Fruit fly (Drosophila melanogaster) whole organism, embryonic: Measurements from ENCODE around the gene Lon.

Experiments
- Adf1 ChIP-seq: fragments of 200-800 bp; sonication (Bioruptor generic); IDR thresholded peaks from 2 replicates; pipeline ENCODE4 v1.3.6; 2022; ENCODE audit warnings: missing biosample characterization, missing genetic modification characterization
- C15 ChIP-seq: fragments of 200-800 bp; sonication (Bioruptor generic); IDR thresholded peaks from 3 replicates; pipeline ENCODE4 v1.3.6; 2022; ENCODE audit warnings: missing biosample characterization, missing genetic modification characterization
- CG11504 ChIP-seq: fragments of 200-800 bp; sonication (Bioruptor generic); optimal IDR thresholded peaks from 3 replicates; lab custom pipeline; 2019; ENCODE audit warnings: missing biosample characterization, mild to moderate bottlenecking, missing genetic modification characterization, moderate library complexity
- CG11560 ChIP-seq: fragments of 200-800 bp; sonication (Bioruptor generic); IDR thresholded peaks from 3 replicates; pipeline ENCODE4 v1.3.6; 2022; ENCODE audit warnings: missing biosample characterization, missing genetic modification characterization
- CG12769 ChIP-seq: fragments of 200-800 bp; sonication (Bioruptor generic); optimal IDR thresholded peaks from 2 replicates; lab custom pipeline; 2019; ENCODE audit warnings: missing biosample characterization, mild to moderate bottlenecking, missing genetic modification characterization, moderate library complexity
- CG16779 ChIP-seq: fragments of 200-800 bp; sonication (Bioruptor generic); IDR thresholded peaks from 2 replicates; pipeline ENCODE4 v1.3.6; 2022; ENCODE audit warnings: missing biosample characterization, missing genetic modification characterization
- CG17829 ChIP-seq: fragments of 200-800 bp; optimal IDR thresholded peaks from 2 replicates; lab custom pipeline; 2019; ENCODE audit warnings: missing biosample characterization, mild to moderate bottlenecking, missing genetic modification characterization, moderate library complexity
- CG1792 ChIP-seq: fragments of 200-800 bp; sonication (Bioruptor generic); optimal IDR thresholded peaks from 2 replicates; lab custom pipeline; 2016; ENCODE audit warnings: missing biosample characterization, missing genetic modification characterization
- CG18262 ChIP-seq: fragments of 200-800 bp; optimal IDR thresholded peaks from 3 replicates; lab custom pipeline; 2019; ENCODE audit warnings: missing biosample characterization, mild to moderate bottlenecking, missing genetic modification characterization, moderate library complexity
- CG18764 ChIP-seq: fragments of 200-800 bp; sonication (Bioruptor generic); optimal IDR thresholded peaks from 3 replicates; lab custom pipeline; 2016; ENCODE audit warnings: missing biosample characterization, missing genetic modification characterization
- CG2889 ChIP-seq: fragments of 200-800 bp; sonication (Bioruptor generic); IDR thresholded peaks from 3 replicates; pipeline ENCODE4 v1.3.6; 2022; ENCODE audit warnings: missing biosample characterization, missing genetic modification characterization
- CG42726 ChIP-seq: fragments of 200-800 bp; sonication (Bioruptor generic); IDR thresholded peaks from 2 replicates; pipeline ENCODE4 v1.3.6; 2022; ENCODE audit warnings: missing biosample characterization, missing genetic modification characterization; ENCODE audit not compliant: partially characterized antibody
- CG43689 ChIP-seq: fragments of 200-800 bp; sonication (Bioruptor generic); IDR thresholded peaks from 2 replicates; pipeline ENCODE4 v1.3.6; 2022; ENCODE audit warnings: missing biosample characterization, missing genetic modification characterization
- CG7839 ChIP-seq: fragments of 200-800 bp; sonication (Bioruptor generic); optimal IDR thresholded peaks from 3 replicates; lab custom pipeline; 2018; ENCODE audit warnings: missing biosample characterization, mild to moderate bottlenecking, missing genetic modification characterization, moderate library complexity
- CG8388 ChIP-seq: fragments of 200-800 bp; sonication (Bioruptor generic); optimal IDR thresholded peaks from 2 replicates; lab custom pipeline; 2019; ENCODE audit warnings: missing biosample characterization, mild to moderate bottlenecking, missing genetic modification characterization, moderate library complexity
- CG9797 ChIP-seq: fragments of 200-800 bp; sonication (Bioruptor generic); optimal IDR thresholded peaks from 3 replicates; lab custom pipeline; 2018; ENCODE audit warnings: missing biosample characterization, mild to moderate bottlenecking, missing genetic modification characterization
- CG9817 ChIP-seq: fragments of 200-800 bp; sonication (Bioruptor generic); optimal IDR thresholded peaks from 2 replicates; lab custom pipeline; 2018; ENCODE audit warnings: missing biosample characterization, mild to moderate bottlenecking, missing genetic modification characterization, moderate library complexity
- CoRest ChIP-seq: fragments of 200-800 bp; sonication (Bioruptor generic); optimal IDR thresholded peaks from 3 replicates; lab custom pipeline; 2018; ENCODE audit warnings: missing biosample characterization, mild to moderate bottlenecking, missing genetic modification characterization, moderate library complexity
- Dad ChIP-seq: fragments of 200-800 bp; sonication (Bioruptor generic); optimal IDR thresholded peaks from 3 replicates; lab custom pipeline; 2016; ENCODE audit warnings: missing biosample characterization, missing genetic modification characterization
- Elba2 ChIP-seq: fragments of 200-800 bp; sonication (Bioruptor generic); optimal IDR thresholded peaks from 3 replicates; lab custom pipeline; 2016; ENCODE audit warnings: missing biosample characterization, missing genetic modification characterization
- Fer1 ChIP-seq: fragments of 200-800 bp; sonication (Bioruptor generic); optimal IDR thresholded peaks from 2 replicates; lab custom pipeline; 2017; ENCODE audit warnings: missing biosample characterization, mild to moderate bottlenecking, missing genetic modification characterization
- GATAe ChIP-seq: fragments of 200-800 bp; sonication (Bioruptor generic); conservative IDR thresholded peaks from 2 replicates; pipeline ENCODE4 v1.3.6; 2022; ENCODE audit warnings: missing biosample characterization, missing genetic modification characterization
- Hmx ChIP-seq: fragments of 200-800 bp; sonication (Bioruptor generic); optimal IDR thresholded peaks from 2 replicates; lab custom pipeline; 2016; ENCODE audit warnings: missing biosample characterization, missing genetic modification characterization
- Hr3 ChIP-seq: fragments of 200-800 bp; sonication (Bioruptor generic); optimal IDR thresholded peaks from 3 replicates; lab custom pipeline; 2016; ENCODE audit warnings: missing biosample characterization, missing genetic modification characterization
- Max ChIP-seq: fragments of 200-800 bp; sonication (Bioruptor generic); optimal IDR thresholded peaks from 2 replicates; lab custom pipeline; 2016; ENCODE audit warnings: missing biosample characterization, mild to moderate bottlenecking, missing genetic modification characterization
- Myb ChIP-seq: fragments of 200-800 bp; sonication (Bioruptor generic); optimal IDR thresholded peaks from 2 replicates; lab custom pipeline; 2016; ENCODE audit warnings: missing biosample characterization, missing genetic modification characterization
- NFAT ChIP-seq: fragments of 200-800 bp; sonication (Bioruptor generic); IDR thresholded peaks from 2 replicates; pipeline ENCODE4 v1.3.6; 2022; ENCODE audit warnings: missing biosample characterization, missing genetic modification characterization
- Oaz ChIP-seq: fragments of 200-800 bp; sonication (Bioruptor generic); IDR thresholded peaks from 2 replicates; pipeline ENCODE4 v1.3.6; 2022; ENCODE audit warnings: missing biosample characterization, missing genetic modification characterization
- Optix ChIP-seq: fragments of 200-800 bp; sonication (Bioruptor generic); IDR thresholded peaks from 3 replicates; pipeline ENCODE4 v1.3.6; 2022; ENCODE audit warnings: missing biosample characterization, missing genetic modification characterization
- TFAM ChIP-seq: fragments of 200-800 bp; sonication (Bioruptor generic); optimal IDR thresholded peaks from 2 replicates; lab custom pipeline; 2017; ENCODE audit warnings: missing biosample characterization, missing genetic modification characterization, inconsistent platforms
- Tbp ChIP-seq: fragments of >200 bp; optimal IDR thresholded peaks from 2 replicates; lab custom pipeline; 2018; ENCODE audit warnings: missing biosample characterization, missing genetic modification characterization
- az2 ChIP-seq: fragments of 200-800 bp; sonication (Bioruptor generic); optimal IDR thresholded peaks from 3 replicates; lab custom pipeline; 2016; ENCODE audit warnings: missing biosample characterization, missing genetic modification characterization
- btn ChIP-seq: fragments of 200-800 bp; sonication (Bioruptor generic); optimal IDR thresholded peaks from 2 replicates; lab custom pipeline; 2016; ENCODE audit warnings: missing biosample characterization, missing genetic modification characterization
- ci ChIP-seq: fragments of 200-800 bp; sonication (Bioruptor generic); IDR thresholded peaks from 3 replicates; pipeline ENCODE4 v1.3.6; 2022; ENCODE audit warnings: missing biosample characterization, missing genetic modification characterization
- ewg ChIP-seq: fragments of 200-800 bp; sonication (Bioruptor generic); optimal IDR thresholded peaks from 3 replicates; lab custom pipeline; 2017; ENCODE audit warnings: mild to moderate bottlenecking, missing biosample characterization, missing genetic modification reagents, missing genetic modification characterization
- ftz-f1 ChIP-seq: fragments of 200-800 bp; sonication (Bioruptor generic); optimal IDR thresholded peaks from 2 replicates; lab custom pipeline; 2016; ENCODE audit warnings: missing biosample characterization, missing genetic modification characterization
- gcm2 ChIP-seq: fragments of 200-800 bp; sonication (Bioruptor generic); optimal IDR thresholded peaks from 2 replicates; lab custom pipeline; 2016; ENCODE audit warnings: missing biosample characterization, missing genetic modification characterization
- grn ChIP-seq: fragments of 200-800 bp; sonication (Bioruptor generic); optimal IDR thresholded peaks from 3 replicates; lab custom pipeline; 2017; ENCODE audit warnings: missing biosample characterization, missing genetic modification characterization
- gsb-n ChIP-seq: fragments of 200-800 bp; sonication (Bioruptor generic); optimal IDR thresholded peaks from 3 replicates; lab custom pipeline; 2018; ENCODE audit warnings: missing biosample characterization, mild to moderate bottlenecking, missing genetic modification characterization
- gt ChIP-seq: fragments of 200-800 bp; sonication (Bioruptor generic); IDR thresholded peaks from 2 replicates; pipeline ENCODE4 v1.3.6; 2022; ENCODE audit warnings: missing biosample characterization, missing genetic modification characterization
- h ChIP-seq: fragments of >200 bp; optimal IDR thresholded peaks from 2 replicates; lab custom pipeline; 2017
- jigr1 ChIP-seq: fragments of 200-800 bp; sonication (Bioruptor generic); IDR thresholded peaks from 3 replicates; pipeline ENCODE4 v1.3.6; 2022; ENCODE audit warnings: missing biosample characterization, missing genetic modification characterization
- jumu ChIP-seq: fragments of 200-800 bp; sonication (Bioruptor generic); optimal IDR thresholded peaks from 3 replicates; lab custom pipeline; 2016; ENCODE audit warnings: missing biosample characterization, missing genetic modification characterization
- knrl ChIP-seq: fragments of 200-800 bp; sonication (Bioruptor generic); IDR thresholded peaks from 3 replicates; pipeline ENCODE4 v1.3.6; 2022; ENCODE audit warnings: missing biosample characterization, missing genetic modification characterization; ENCODE audit not compliant: partially characterized antibody
- lbe ChIP-seq: fragments of 200-800 bp; sonication (Bioruptor generic); optimal IDR thresholded peaks from 2 replicates; lab custom pipeline; 2016; ENCODE audit warnings: missing biosample characterization, mild to moderate bottlenecking, missing genetic modification characterization
- maf-S ChIP-seq: fragments of 200-800 bp; sonication (Bioruptor generic); optimal IDR thresholded peaks from 2 replicates; lab custom pipeline; 2016; ENCODE audit warnings: missing biosample characterization, missing genetic modification characterization
- prd ChIP-seq, 3 experiments: fragments of >200 bp in 2 of 3; fragments of 200-800 bp in 1 of 3; sonication (Bioruptor generic) in 1 of 3; optimal IDR thresholded peaks in 2 of 3; IDR thresholded peaks in 1 of 3; 2 replicates in 2 of 3; 3 replicates in 1 of 3; pipeline versions ENCODE4 v1.3.6 to Lab custom; 2017 to 2022; ENCODE audit warnings: missing biosample characterization in 1 of 3, missing genetic modification characterization in 1 of 3
- slbo ChIP-seq: fragments of 200-800 bp; sonication (Bioruptor generic); IDR thresholded peaks from 2 replicates; pipeline ENCODE4 v1.3.6; 2022; ENCODE audit warnings: missing biosample characterization, missing genetic modification characterization
- slp2 ChIP-seq: fragments of 200-800 bp; sonication (Bioruptor generic); optimal IDR thresholded peaks from 2 replicates; lab custom pipeline; 2016; ENCODE audit warnings: missing biosample characterization, missing genetic modification characterization
- ssp ChIP-seq: fragments of 200-800 bp; sonication (Bioruptor generic); IDR thresholded peaks from 2 replicates; pipeline ENCODE4 v1.3.6; 2022; ENCODE audit warnings: missing biosample characterization, missing genetic modification characterization
- tio ChIP-seq: fragments of 200-800 bp; sonication (Bioruptor generic); optimal IDR thresholded peaks from 2 replicates; lab custom pipeline; 2017; ENCODE audit warnings: missing biosample characterization, missing genetic modification characterization, inconsistent platforms

Gene Lon

dm6 chr3L:19560695-19561246 lies 51.2 kb downstream of the Lon start (continued):
- TF ChIP-seq CG12769 (tag; lab: Kevin White, UChicago) (peak; percentile 91), prd (optimal IDR thresholded peaks at IDR 0.05; lab: Kevin White, UChicago) (no peak), prd (GFP tag; IDR thresholded peaks at IDR 0.05; lab: Robert Waterston, UW) (peak; percentile 99), Max (GFP tag; lab: Kevin White, UChicago) (peak; percentile 93), CG9797 (GFP tag; lab: Kevin White, UChicago) (peak; percentile 43), Myb (peak; percentile 77), grn (GFP tag; lab: Kevin White, UChicago) (peak; percentile 68), tio (GFP tag; lab: Kevin White, UChicago) (peak; percentile 92), CG16779 (GFP tag; lab: Robert Waterston, UW) (peak; percentile 76; the same call in 1 of the 2 replicates), ssp (peak; percentile 87), C15 (GFP tag; lab: Robert Waterston, UW) (peak; percentile 70; the same call in 1 of the 3 replicates), btn (GFP tag; lab: Kevin White, UChicago) (peak; percentile 80), Adf1 (peak; percentile 88), CG2889 (GFP tag; lab: Robert Waterston, UW) (peak; percentile 91), h (no peak), GATAe (GFP tag; lab: Robert Waterston, UW) (peak; percentile 76), CG17829 (peak; percentile 98), Tbp (no peak), Hmx (peak; percentile 89), Fer1 (GFP tag; lab: Kevin White, UChicago) (peak; percentile 94), CG8388 (GFP tag; lab: Kevin White, UChicago) (peak; percentile 94), lbe (GFP tag; lab: Kevin White, UChicago) (peak; percentile 98), gsb-n (peak; percentile 97), CG11560 (tag; lab: Robert Waterston, UW) (no peak; the same call in none of the 3 replicates), gcm2 (GFP tag; lab: Kevin White, UChicago) (peak; percentile 91), slbo (GFP tag; lab: Robert Waterston, UW) (peak; percentile 94), Optix (GFP tag; lab: Robert Waterston, UW) (peak; percentile 94), jigr1 (GFP tag; lab: Robert Waterston, UW) (peak; percentile 85; the same call in 2 of the 3 replicates), jumu (GFP tag; lab: Kevin White, UChicago) (peak; percentile 88), ewg (GFP tag; lab: Kevin White, UChicago) (peak; percentile 88), CG43689 (GFP tag; lab: Robert Waterston, UW) (peak; percentile 77), az2 (GFP tag; lab: Kevin White, UChicago) (peak; percentile 96), CG42726 (no peak), CG18262 (tag; lab: Kevin White, UChicago) (peak; percentile 95), CoRest (tag; lab: Kevin White, UChicago) (peak; percentile 97), TFAM (GFP tag; lab: Kevin White, UChicago) (peak; percentile 70), CG7839 (tag; lab: Kevin White, UChicago) (peak; percentile 97), Hr3 (peak; percentile 93), CG18764 (GFP tag; lab: Kevin White, UChicago) (peak; percentile 92), gt (peak; percentile 87), ftz-f1 (GFP tag; lab: Kevin White, UChicago) (peak; percentile 62), NFAT (GFP tag; lab: Robert Waterston, UW) (peak; percentile 91), maf-S (GFP tag; lab: Kevin White, UChicago) (peak; percentile 91), CG9817 (peak; percentile 95), knrl (GFP tag; lab: Robert Waterston, UW) (no peak), Elba2 (peak; percentile 96), slp2 (peak; percentile 90), Oaz (GFP tag; lab: Robert Waterston, UW) (peak; percentile 89), Dad (peak; percentile 90), CG11504 (peak; percentile 94), CG1792 (GFP tag; lab: Kevin White, UChicago) (peak; percentile 81), ci (GFP tag; lab: Robert Waterston, UW) (peak; percentile 97)
